Worm (Caenorhabditis elegans) whole organism, L4 larva: ENCODE measurements around the gene dmsr-5.

Experiments
- arid-1 ChIP-seq: fragments of 200-800 bp; sonication (Bioruptor generic); conservative IDR thresholded peaks from 2 replicates; pipeline ENCODE4 v1.3.6; 2022; ENCODE audit warnings: missing genetic modification reagents, missing genetic modification characterization, missing compliant biosample characterization
- fkh-10 ChIP-seq: fragments of 150-350 bp; optimal IDR thresholded peaks from 2 replicates; lab custom pipeline; 2014; ENCODE audit warnings: missing biosample characterization, missing genetic modification reagents, missing genetic modification characterization

DNA sequence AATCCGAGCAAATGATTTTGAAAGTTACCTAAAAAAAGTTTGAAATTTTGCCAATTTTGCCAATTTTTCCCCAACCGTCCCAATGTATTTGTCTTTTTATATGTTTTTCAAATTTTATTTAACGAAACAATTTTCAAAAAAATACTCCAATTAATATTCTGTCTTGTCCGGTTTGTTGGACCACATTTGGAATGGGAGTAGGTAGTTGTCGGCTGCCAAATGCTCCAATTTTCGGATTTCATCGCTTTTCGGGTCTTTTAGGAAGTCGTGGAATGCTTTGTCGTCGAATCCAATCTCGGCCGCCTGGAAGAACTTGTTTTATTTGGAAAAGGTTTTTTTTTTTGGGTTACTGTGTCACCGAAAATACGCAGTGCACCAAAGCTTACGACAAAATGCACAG is 30.1 kb upstream of the dmsr-5 start:
- TF ChIP-seq arid-1 (no peak), fkh-10 (GFP tag; lab: Kevin White, UChicago) (no peak)
